Fruit fly (Drosophila melanogaster): ENCODE results near the gene Psf3.

Psf3 gene

dm6 chrX:10365748-10366415, 19.8 kb downstream of the Psf3 start (continued):
- no peak for TF ChIP-seq CG16779 (tag; optimal IDR thresholded peaks at IDR 0.05)
- peak; percentile 9 for TF ChIP-seq lz (GFP tag; optimal IDR thresholded peaks at IDR 0.05)
- no peak for TF ChIP-seq Hr4 (GFP tag; optimal IDR thresholded peaks at IDR 0.05)
- no peak for TF ChIP-seq Eip93F (GFP tag; optimal IDR thresholded peaks at IDR 0.05)
- TF ChIP-seq Sox14 (GFP tag; optimal IDR thresholded peaks at IDR 0.05), result peak; percentile 60
- peak; percentile 25 for TF ChIP-seq Eip75B (GFP tag; optimal IDR thresholded peaks at IDR 0.05)
- no peak for TF ChIP-seq CG32006 (GFP tag; optimal IDR thresholded peaks at IDR 0.05)
- TF ChIP-seq Sox102F (GFP tag; optimal IDR thresholded peaks at IDR 0.05), result peak; percentile 45
- peak; percentile 22 for TF ChIP-seq esn (GFP tag; optimal IDR thresholded peaks at IDR 0.05)
- TF ChIP-seq CG11294 (GFP tag; IDR thresholded peaks at IDR 0.05), result no peak
- peak; percentile 17; the same call in 1 of the 3 replicates for TF ChIP-seq eg (GFP tag; IDR thresholded peaks at IDR 0.05)

dm6 chrX:10364556-10365227, 21.0 kb downstream of the Psf3 start:
- TF ChIP-seq Ets96B (tag; optimal IDR thresholded peaks at IDR 0.05) (no peak), topi (GFP tag; optimal IDR thresholded peaks at IDR 0.05) (no peak), CG8632 (GFP tag; optimal IDR thresholded peaks at IDR 0.05) (no peak), svp (GFP tag) (peak; percentile 75), fkh (GFP tag; optimal IDR thresholded peaks at IDR 0.05) (peak; percentile 78), Gug (GFP tag; IDR thresholded peaks at IDR 0.05) (peak; percentile 33), Hr38 (GFP tag; optimal IDR thresholded peaks at IDR 0.05) (no peak), vri (GFP tag; optimal IDR thresholded peaks at IDR 0.05) (no peak), net (GFP tag; optimal IDR thresholded peaks at IDR 0.05) (no peak), Eip93F (GFP tag; optimal IDR thresholded peaks at IDR 0.05) (no peak), Sox15 (GFP tag; optimal IDR thresholded peaks at IDR 0.05) (no peak), CG6792 (GFP tag; optimal IDR thresholded peaks at IDR 0.05) (no peak), CG11902 (GFP tag; optimal IDR thresholded peaks at IDR 0.05) (no peak), CG11294 (GFP tag; IDR thresholded peaks at IDR 0.05) (no peak), CG3919 (GFP tag; optimal IDR thresholded peaks at IDR 0.05) (peak; percentile 11), Eip78C (GFP tag) (peak; percentile 69), Sox14 (GFP tag; optimal IDR thresholded peaks at IDR 0.05) (peak; percentile 65), cyc (GFP tag; optimal IDR thresholded peaks at IDR 0.05) (no peak), CG11762 (GFP tag; optimal IDR thresholded peaks at IDR 0.05; ENCODE audit: insufficient read depth) (no peak), Hr39 (GFP tag; optimal IDR thresholded peaks at IDR 0.05) (no peak), CG9139 (GFP tag; optimal IDR thresholded peaks at IDR 0.05) (no peak), CG6808 (GFP tag; optimal IDR thresholded peaks at IDR 0.05) (no peak), fd85E (GFP tag; optimal IDR thresholded peaks at IDR 0.05) (no peak), spab (GFP tag; optimal IDR thresholded peaks at IDR 0.05) (no peak), Blimp-1 (GFP tag; optimal IDR thresholded peaks at IDR 0.05) (no peak), CG8319 (GFP tag; optimal IDR thresholded peaks at IDR 0.05) (no peak), CG6276 (GFP tag; optimal IDR thresholded peaks at IDR 0.05) (no peak), CG8119 (GFP tag; IDR thresholded peaks at IDR 0.05) (no peak), pdm3 (GFP tag; optimal IDR thresholded peaks at IDR 0.05) (no peak), OdsH (GFP tag; optimal IDR thresholded peaks at IDR 0.05) (no peak), CG15336 (GFP tag; IDR thresholded peaks at IDR 0.05) (no peak), CG10669 (GFP tag; optimal IDR thresholded peaks at IDR 0.05) (no peak), CG6854 (GFP tag; optimal IDR thresholded peaks at IDR 0.05) (no peak), CG6163 (GFP tag; IDR thresholded peaks at IDR 0.05) (no peak), acj6 (GFP tag; optimal IDR thresholded peaks at IDR 0.05) (peak; percentile 13), ss (GFP tag; optimal IDR thresholded peaks at IDR 0.05) (peak in 1 of 2 experiments; percentile 23), dsx (GFP tag; optimal IDR thresholded peaks at IDR 0.05; ENCODE audit: poor library complexity, severe bottlenecking) (peak; percentile 15), Hr4 (GFP tag; optimal IDR thresholded peaks at IDR 0.05) (no peak), Eip75B (GFP tag; optimal IDR thresholded peaks at IDR 0.05) (no peak), lz (GFP tag; optimal IDR thresholded peaks at IDR 0.05) (no peak), fd59A (GFP tag; optimal IDR thresholded peaks at IDR 0.05) (no peak), CG7368 (GFP tag; optimal IDR thresholded peaks at IDR 0.05) (no peak), Met (GFP tag; optimal IDR thresholded peaks at IDR 0.05) (no peak)
